Fruit fly (Drosophila melanogaster) whole organism, embryonic: ENCODE results near the gene CG34179.

Source experiments
- Atf6 ChIP-seq: fragments of 200-800 bp; sonication (Bioruptor generic); IDR thresholded peaks from 2 replicates; pipeline ENCODE4 v1.3.6; 2022; ENCODE audit warnings: missing biosample characterization, missing genetic modification characterization
- CG10209 ChIP-seq: fragments of 200-800 bp; sonication (Bioruptor generic); optimal IDR thresholded peaks from 3 replicates; lab custom pipeline; 2017; ENCODE audit warnings: missing biosample characterization, mild to moderate bottlenecking, missing genetic modification characterization, missing genetic modification reagents
- CG1024 ChIP-seq: fragments of 200-800 bp; sonication (Bioruptor generic); IDR thresholded peaks from 2 replicates; pipeline ENCODE4 v1.3.6; 2022; ENCODE audit warnings: missing biosample characterization, missing genetic modification characterization
- CG11696 ChIP-seq: fragments of 200-800 bp; sonication (Bioruptor generic); IDR thresholded peaks from 2 replicates; pipeline ENCODE4 v1.3.6; 2022; ENCODE audit warnings: missing biosample characterization, missing genetic modification characterization
- CG11723 ChIP-seq: fragments of 200-800 bp; sonication (Bioruptor generic); optimal IDR thresholded peaks from 2 replicates; lab custom pipeline; 2017; ENCODE audit warnings: missing biosample characterization, mild to moderate bottlenecking, missing genetic modification characterization
- CG12299 ChIP-seq: fragments of 200-800 bp; sonication (Bioruptor generic); optimal IDR thresholded peaks from 2 replicates; lab custom pipeline; 2018; ENCODE audit warnings: missing biosample characterization, mild to moderate bottlenecking, missing genetic modification characterization
- CG12391 ChIP-seq: fragments of 200-800 bp; sonication (Bioruptor generic); optimal IDR thresholded peaks from 3 replicates; lab custom pipeline; 2018; ENCODE audit warnings: missing biosample characterization, mild to moderate bottlenecking, missing genetic modification characterization, moderate library complexity
- CG12769 ChIP-seq: fragments of 200-800 bp; sonication (Bioruptor generic); optimal IDR thresholded peaks from 2 replicates; lab custom pipeline; 2019; ENCODE audit warnings: missing biosample characterization, mild to moderate bottlenecking, missing genetic modification characterization, moderate library complexity
- CG12942 ChIP-seq: fragments of 200-800 bp; sonication (Bioruptor generic); optimal IDR thresholded peaks from 3 replicates; lab custom pipeline; 2016; ENCODE audit warnings: missing biosample characterization, missing genetic modification characterization
- CG14050 ChIP-seq: fragments of 200-800 bp; sonication (Bioruptor generic); IDR thresholded peaks from 3 replicates; pipeline ENCODE4 v1.3.6; 2022; ENCODE audit warnings: missing biosample characterization, missing genetic modification characterization
- CG17186 ChIP-seq: fragments of 200-800 bp; sonication (Bioruptor generic); optimal IDR thresholded peaks from 3 replicates; lab custom pipeline; 2017; ENCODE audit warnings: missing biosample characterization, missing genetic modification reagents, missing genetic modification characterization
- CG17829 ChIP-seq: fragments of 200-800 bp; optimal IDR thresholded peaks from 2 replicates; lab custom pipeline; 2019; ENCODE audit warnings: missing biosample characterization, mild to moderate bottlenecking, missing genetic modification characterization, moderate library complexity
- CG18262 ChIP-seq: fragments of 200-800 bp; optimal IDR thresholded peaks from 3 replicates; lab custom pipeline; 2019; ENCODE audit warnings: missing biosample characterization, mild to moderate bottlenecking, missing genetic modification characterization, moderate library complexity
- CG2202 ChIP-seq: fragments of 200-800 bp; sonication (Bioruptor generic); optimal IDR thresholded peaks from 2 replicates; lab custom pipeline; 2018; ENCODE audit warnings: missing biosample characterization, mild to moderate bottlenecking, missing genetic modification characterization
- CG2889 ChIP-seq: fragments of 200-800 bp; sonication (Bioruptor generic); IDR thresholded peaks from 3 replicates; pipeline ENCODE4 v1.3.6; 2022; ENCODE audit warnings: missing biosample characterization, missing genetic modification characterization
- CG34376 ChIP-seq: fragments of 200-800 bp; sonication (Bioruptor generic); optimal IDR thresholded peaks from 2 replicates; lab custom pipeline; 2018; ENCODE audit warnings: missing biosample characterization, mild to moderate bottlenecking, missing genetic modification characterization
- CG3838 ChIP-seq: fragments of 200-800 bp; sonication (Bioruptor generic); optimal IDR thresholded peaks from 3 replicates; lab custom pipeline; 2016; ENCODE audit warnings: missing biosample characterization, missing genetic modification characterization
- CG4707 ChIP-seq: fragments of 200-800 bp; sonication (Bioruptor generic); optimal IDR thresholded peaks from 2 replicates; lab custom pipeline; 2018; ENCODE audit warnings: missing biosample characterization, mild to moderate bottlenecking, missing genetic modification characterization, moderate library complexity
- CG5245 ChIP-seq: fragments of 200-800 bp; sonication (Bioruptor generic); optimal IDR thresholded peaks from 3 replicates; lab custom pipeline; 2016; ENCODE audit warnings: missing biosample characterization, missing genetic modification characterization
- CG7745 ChIP-seq: fragments of 200-800 bp; sonication (Bioruptor generic); optimal IDR thresholded peaks from 2 replicates; lab custom pipeline; 2018; ENCODE audit warnings: missing biosample characterization, mild to moderate bottlenecking, missing genetic modification characterization, moderate library complexity
- D19A ChIP-seq: fragments of 200-800 bp; optimal IDR thresholded peaks from 3 replicates; lab custom pipeline; 2019; ENCODE audit warnings: missing biosample characterization, mild to moderate bottlenecking, missing genetic modification characterization, moderate library complexity
- Dek ChIP-seq: fragments of 200-800 bp; sonication (Bioruptor generic); optimal IDR thresholded peaks from 3 replicates; lab custom pipeline; 2019; ENCODE audit warnings: missing biosample characterization, mild to moderate bottlenecking, missing genetic modification characterization, moderate library complexity
- Dref ChIP-seq: fragments of 200-800 bp; sonication (Bioruptor generic); IDR thresholded peaks from 2 replicates; pipeline ENCODE4 v1.3.6; 2022; ENCODE audit warnings: missing biosample characterization, missing genetic modification characterization
- Eip74EF ChIP-seq, 2 experiments: fragments of 200-800 bp in 1 of 2; fragments of >200 bp in 1 of 2; sonication (Bioruptor generic) in 1 of 2; optimal IDR thresholded peaks; 2 replicates each; lab custom pipeline; 2017 to 2019; ENCODE audit warnings: missing biosample characterization in 2 of 2, missing genetic modification characterization in 2 of 2, mild to moderate bottlenecking in 1 of 2, moderate library complexity in 1 of 2
- Ets97D ChIP-seq: fragments of 200-800 bp; sonication (Bioruptor generic); optimal IDR thresholded peaks from 3 replicates; lab custom pipeline; 2016; ENCODE audit warnings: missing biosample characterization, missing genetic modification characterization
- Gsc ChIP-seq: fragments of 200-800 bp; sonication (Bioruptor generic); IDR thresholded peaks from 2 replicates; pipeline ENCODE4 v1.3.6; 2022; ENCODE audit warnings: missing biosample characterization, missing genetic modification characterization
- Hr3 ChIP-seq: fragments of 200-800 bp; sonication (Bioruptor generic); optimal IDR thresholded peaks from 3 replicates; lab custom pipeline; 2016; ENCODE audit warnings: missing biosample characterization, missing genetic modification characterization
- Meics ChIP-seq: fragments of 200-800 bp; sonication (Bioruptor generic); optimal IDR thresholded peaks from 2 replicates; lab custom pipeline; 2017; ENCODE audit warnings: missing biosample characterization, mild to moderate bottlenecking, missing genetic modification characterization
- Mrtf ChIP-seq: fragments of 200-800 bp; sonication (Bioruptor generic); IDR thresholded peaks from 3 replicates; pipeline ENCODE4 v1.3.6; 2022; ENCODE audit warnings: missing biosample characterization, missing genetic modification characterization
- Six4 ChIP-seq: fragments of 200-800 bp; sonication (Bioruptor generic); optimal IDR thresholded peaks from 2 replicates; lab custom pipeline; 2016; ENCODE audit warnings: missing biosample characterization, missing genetic modification characterization
- ap ChIP-seq: fragments of 200-800 bp; sonication (Bioruptor generic); IDR thresholded peaks from 2 replicates; pipeline ENCODE4 v1.3.6; 2022; ENCODE audit warnings: missing biosample characterization, missing genetic modification characterization
- ash1 ChIP-seq: fragments of 200-800 bp; sonication (Bioruptor generic); optimal IDR thresholded peaks from 2 replicates; lab custom pipeline; 2018; ENCODE audit warnings: missing biosample characterization, mild to moderate bottlenecking, missing genetic modification characterization
- dm ChIP-seq: fragments of 200-800 bp; sonication (Bioruptor generic); optimal IDR thresholded peaks from 3 replicates; lab custom pipeline; 2016; ENCODE audit warnings: missing biosample characterization, missing genetic modification characterization
- fd102C ChIP-seq: fragments of 200-800 bp; sonication (Bioruptor generic); optimal IDR thresholded peaks from 2 replicates; lab custom pipeline; 2018; ENCODE audit warnings: missing biosample characterization, mild to moderate bottlenecking, missing genetic modification characterization, moderate library complexity
- fd3F ChIP-seq: fragments of 200-800 bp; sonication (Bioruptor generic); optimal IDR thresholded peaks from 2 replicates; lab custom pipeline; 2018; ENCODE audit warnings: missing biosample characterization, mild to moderate bottlenecking, missing genetic modification characterization, moderate library complexity
- gce ChIP-seq: fragments of 200-800 bp; sonication (Bioruptor generic); IDR thresholded peaks from 3 replicates; pipeline ENCODE4 v1.3.6; 2022; ENCODE audit warnings: missing biosample characterization, missing genetic modification characterization
- gcm ChIP-seq: fragments of 200-800 bp; sonication (Bioruptor generic); optimal IDR thresholded peaks from 2 replicates; lab custom pipeline; 2019; ENCODE audit warnings: missing biosample characterization, mild to moderate bottlenecking, missing genetic modification characterization, moderate library complexity
- hb ChIP-seq: fragments of 200-800 bp; sonication (Bioruptor generic); IDR thresholded peaks from 3 replicates; pipeline ENCODE4 v1.3.6; 2022; ENCODE audit warnings: missing biosample characterization, missing genetic modification characterization; ENCODE audit not compliant: partially characterized antibody
- hth ChIP-seq: fragments of >200 bp; optimal IDR thresholded peaks from 2 replicates; lab custom pipeline; 2017; ENCODE audit warnings: inconsistent platforms
- insv ChIP-seq, 2 experiments: fragments of 200-800 bp; sonication (Bioruptor generic); optimal IDR thresholded peaks; 3 replicates each; lab custom pipeline; 2016 to 2018; ENCODE audit warnings: missing biosample characterization in 2 of 2, missing genetic modification characterization in 2 of 2
- kay ChIP-seq: fragments of 200-800 bp; sonication (Bioruptor generic); optimal IDR thresholded peaks from 2 replicates; lab custom pipeline; 2016; ENCODE audit warnings: missing biosample characterization, missing genetic modification characterization
- lmd ChIP-seq: fragments of 200-800 bp; sonication (Bioruptor generic); IDR thresholded peaks from 2 replicates; pipeline ENCODE4 v1.3.6; 2022; ENCODE audit warnings: missing biosample characterization, missing genetic modification characterization
- phol ChIP-seq: fragments of 200-800 bp; sonication (Bioruptor generic); optimal IDR thresholded peaks from 3 replicates; lab custom pipeline; 2018; ENCODE audit warnings: missing biosample characterization, mild to moderate bottlenecking, missing genetic modification characterization, moderate library complexity
- pnt ChIP-seq: fragments of 200-800 bp; sonication (Bioruptor generic); optimal IDR thresholded peaks from 3 replicates; lab custom pipeline; 2016; ENCODE audit warnings: missing biosample characterization, missing genetic modification characterization
- salm ChIP-seq: fragments of 200-800 bp; sonication (Bioruptor generic); optimal IDR thresholded peaks from 2 replicates; lab custom pipeline; 2018; ENCODE audit warnings: missing biosample characterization, mild to moderate bottlenecking, missing genetic modification characterization
- slp2 ChIP-seq: fragments of 200-800 bp; sonication (Bioruptor generic); optimal IDR thresholded peaks from 2 replicates; lab custom pipeline; 2016; ENCODE audit warnings: missing biosample characterization, missing genetic modification characterization
- sob ChIP-seq: fragments of 200-800 bp; sonication (Bioruptor generic); IDR thresholded peaks from 2 replicates; pipeline ENCODE4 v1.3.6; 2022; ENCODE audit warnings: missing biosample characterization, missing genetic modification characterization
- sug ChIP-seq: fragments of 200-800 bp; optimal IDR thresholded peaks from 2 replicates; lab custom pipeline; 2019; ENCODE audit warnings: missing biosample characterization, mild to moderate bottlenecking, missing genetic modification characterization, moderate library complexity
- tio ChIP-seq: fragments of 200-800 bp; sonication (Bioruptor generic); optimal IDR thresholded peaks from 2 replicates; lab custom pipeline; 2017; ENCODE audit warnings: missing biosample characterization, missing genetic modification characterization, inconsistent platforms
- toy ChIP-seq: fragments of 200-800 bp; sonication (Bioruptor generic); IDR thresholded peaks from 2 replicates; pipeline ENCODE4 v1.3.6; 2022; ENCODE audit warnings: missing biosample characterization, missing genetic modification characterization

CG34179 gene

dm6 chr2L:6019352-6020131 lies 29.0 kb downstream of the CG34179 start, which contains the start of gene H2.0:
Gene H2.0 (minus strand): TSS chr2L:6019402.
- TF ChIP-seq Dref (GFP tag; lab: Robert Waterston, UW): no peak
- TF ChIP-seq CG3838 (GFP tag; lab: Kevin White, UChicago): no peak
- TF ChIP-seq CG11723: no peak
- no peak for TF ChIP-seq CG11696 (GFP tag; lab: Robert Waterston, UW)
- peak; percentile 53 for TF ChIP-seq lmd (GFP tag; lab: Robert Waterston, UW)
- no peak for TF ChIP-seq CG2889
- TF ChIP-seq sug: no peak
- no peak for TF ChIP-seq slp2 (GFP tag; lab: Kevin White, UChicago)
- peak; percentile 52 for TF ChIP-seq phol (tag; lab: Kevin White, UChicago)
- no peak for TF ChIP-seq ash1 (GFP tag; lab: Kevin White, UChicago)
- TF ChIP-seq CG34376 (GFP tag; lab: Kevin White, UChicago): no peak
- no peak for TF ChIP-seq Atf6 (GFP tag; lab: Robert Waterston, UW)
- peak; percentile 8 for TF ChIP-seq Hr3 (GFP tag; lab: Kevin White, UChicago)
- no peak for TF ChIP-seq Gsc (GFP tag; lab: Robert Waterston, UW)
- no peak for TF ChIP-seq toy (GFP tag; lab: Robert Waterston, UW)
- no peak for TF ChIP-seq sob (GFP tag; lab: Robert Waterston, UW)
- no peak for TF ChIP-seq CG5245 (GFP tag; lab: Kevin White, UChicago)
- TF ChIP-seq fd102C: peak; percentile 3
- no peak for TF ChIP-seq hb
- TF ChIP-seq Mrtf: no peak
- no peak for TF ChIP-seq salm (tag; lab: Kevin White, UChicago)
- no peak for TF ChIP-seq ap (GFP tag; lab: Robert Waterston, UW)
- TF ChIP-seq CG12942 (GFP tag; lab: Kevin White, UChicago): no peak
- peak; percentile 37 for TF ChIP-seq gcm (GFP tag; lab: Kevin White, UChicago)
- TF ChIP-seq fd3F (GFP tag; lab: Kevin White, UChicago): no peak
- peak; percentile 74 for TF ChIP-seq CG18262 (tag; lab: Kevin White, UChicago)
- TF ChIP-seq CG14050: no peak
- TF ChIP-seq CG12391: peak; percentile 45
- TF ChIP-seq CG2202 (tag; lab: Kevin White, UChicago): peak; percentile 8
- no peak for TF ChIP-seq gce
- no peak for TF ChIP-seq insv (GFP tag; optimal IDR thresholded peaks at IDR 0.05; lab: Kevin White, UChicago)
- TF ChIP-seq CG1024 (GFP tag; lab: Robert Waterston, UW): 0 out of 2 replicates have a peak, but pooled peaks have one; percentile 17
- TF ChIP-seq CG12299 (tag; lab: Kevin White, UChicago): no peak
- TF ChIP-seq hth (lab: Kevin White, UChicago): no peak
- peak; percentile 58 for TF ChIP-seq tio (GFP tag; lab: Kevin White, UChicago)
- TF ChIP-seq Dek: no peak
- peak; percentile 1 for TF ChIP-seq CG4707
- peak; percentile 6 for TF ChIP-seq pnt (GFP tag; lab: Kevin White, UChicago)
- no peak for TF ChIP-seq Meics (GFP tag; lab: Kevin White, UChicago)
- TF ChIP-seq CG17829 (tag; lab: Kevin White, UChicago): peak; percentile 52
- TF ChIP-seq CG7745 (tag; lab: Kevin White, UChicago): no peak
- no peak for TF ChIP-seq kay (GFP tag; lab: Kevin White, UChicago)
- no peak for TF ChIP-seq Ets97D (GFP tag; lab: Kevin White, UChicago)
- peak; percentile 34 for TF ChIP-seq CG12769 (tag; lab: Kevin White, UChicago)
- no peak for TF ChIP-seq Eip74EF (GFP tag; optimal IDR thresholded peaks at IDR 0.05; lab: Kevin White, UChicago)
- TF ChIP-seq dm: peak; percentile 5
- TF ChIP-seq Six4: no peak
- TF ChIP-seq D19A (tag; lab: Kevin White, UChicago): peak; percentile 35
- TF ChIP-seq CG17186 (GFP tag; lab: Kevin White, UChicago): no peak
- TF ChIP-seq CG10209 (GFP tag; lab: Kevin White, UChicago): peak; percentile 38
